Fruit fly (Drosophila melanogaster) whole organism, prepupa: ENCODE data around the gene Mst84B.
A peak's percentile ranks its signal among the peaks of the same experiment; 100 is the strongest.

Experiments used
- CG10631 ChIP-seq: fragments of 200-800 bp; sonication (Bioruptor generic); optimal IDR thresholded peaks from 2 replicates; lab custom pipeline; 2016; ENCODE audit warnings: missing biosample characterization, missing genetic modification characterization
- CG10669 ChIP-seq: fragments of 200-800 bp; sonication (Bioruptor generic); optimal IDR thresholded peaks from 3 replicates; lab custom pipeline; 2018; ENCODE audit warnings: missing biosample characterization, mild to moderate bottlenecking, missing genetic modification characterization, moderate library complexity
- CG16779 ChIP-seq: fragments of 200-800 bp; sonication (Bioruptor generic); optimal IDR thresholded peaks from 3 replicates; lab custom pipeline; 2017; ENCODE audit warnings: missing biosample characterization, mild to moderate bottlenecking, missing genetic modification characterization
- CG3032 ChIP-seq: fragments of 200-800 bp; optimal IDR thresholded peaks from 2 replicates; lab custom pipeline; 2019; ENCODE audit warnings: missing biosample characterization, mild to moderate bottlenecking, missing genetic modification characterization, moderate library complexity
- CG32006 ChIP-seq: fragments of 200-800 bp; sonication (Bioruptor generic); optimal IDR thresholded peaks from 3 replicates; lab custom pipeline; 2017; ENCODE audit warnings: missing biosample characterization, mild to moderate bottlenecking, missing genetic modification characterization
- CG34406 ChIP-seq: fragments of 200-800 bp; sonication (Bioruptor generic); optimal IDR thresholded peaks from 3 replicates; lab custom pipeline; 2016; ENCODE audit warnings: missing biosample characterization, missing genetic modification characterization
- CG4318 ChIP-seq: fragments of 200-800 bp; sonication (Bioruptor generic); optimal IDR thresholded peaks from 3 replicates; lab custom pipeline; 2017; ENCODE audit warnings: missing biosample characterization, mild to moderate bottlenecking, missing genetic modification characterization
- CG6276 ChIP-seq: fragments of 200-800 bp; sonication (Bioruptor generic); optimal IDR thresholded peaks from 2 replicates; lab custom pipeline; 2017; ENCODE audit warnings: missing biosample characterization, mild to moderate bottlenecking, missing genetic modification characterization
- CG6808 ChIP-seq: fragments of 200-800 bp; sonication (Bioruptor generic); optimal IDR thresholded peaks from 3 replicates; lab custom pipeline; 2017; ENCODE audit warnings: missing biosample characterization, missing genetic modification characterization, mild to moderate bottlenecking, moderate library complexity, missing genetic modification reagents
- CG6854 ChIP-seq: fragments of 200-800 bp; sonication (Bioruptor generic); optimal IDR thresholded peaks from 2 replicates; lab custom pipeline; 2017; ENCODE audit warnings: missing biosample characterization, mild to moderate bottlenecking, missing genetic modification characterization
- CG8632 ChIP-seq: fragments of 200-800 bp; sonication (Bioruptor generic); optimal IDR thresholded peaks from 3 replicates; lab custom pipeline; 2016; ENCODE audit warnings: missing biosample characterization, missing genetic modification characterization
- Eip75B ChIP-seq: fragments of 200-800 bp; sonication (Bioruptor generic); optimal IDR thresholded peaks from 3 replicates; lab custom pipeline; 2016; ENCODE audit warnings: missing biosample characterization, missing genetic modification characterization
- Eip78C ChIP-seq: fragments of 200-800 bp; sonication (Bioruptor generic); peaks from one replicate; lab custom pipeline; 2016; ENCODE audit warnings: missing biosample characterization, missing genetic modification characterization
- Eip93F ChIP-seq: fragments of 200-800 bp; sonication (Bioruptor generic); optimal IDR thresholded peaks from 2 replicates; lab custom pipeline; 2016; ENCODE audit warnings: missing biosample characterization, mild to moderate bottlenecking, missing genetic modification characterization
- Ets96B ChIP-seq: fragments of 200-800 bp; optimal IDR thresholded peaks from 2 replicates; lab custom pipeline; 2019; ENCODE audit warnings: missing biosample characterization, mild to moderate bottlenecking, missing genetic modification characterization, moderate library complexity
- Gug ChIP-seq: fragments of 200-800 bp; sonication (Bioruptor generic); IDR thresholded peaks from 2 replicates; pipeline ENCODE4 v1.3.6; 2022; ENCODE audit warnings: missing biosample characterization, missing genetic modification characterization
- Lpt ChIP-seq: fragments of 200-800 bp; sonication (Bioruptor generic); optimal IDR thresholded peaks from 3 replicates; lab custom pipeline; 2016; ENCODE audit warnings: missing biosample characterization, missing genetic modification characterization
- Met ChIP-seq: fragments of 200-800 bp; sonication (Bioruptor generic); optimal IDR thresholded peaks from 3 replicates; lab custom pipeline; 2016; ENCODE audit warnings: missing biosample characterization, missing genetic modification characterization
- Smox ChIP-seq: fragments of 200-800 bp; sonication (Bioruptor generic); optimal IDR thresholded peaks from 3 replicates; lab custom pipeline; 2016; ENCODE audit warnings: missing biosample characterization, missing genetic modification characterization
- Sox102F ChIP-seq: fragments of 200-800 bp; sonication (Bioruptor generic); optimal IDR thresholded peaks from 2 replicates; lab custom pipeline; 2016; ENCODE audit warnings: missing biosample characterization, mild to moderate bottlenecking, missing genetic modification characterization
- achi ChIP-seq: fragments of 200-800 bp; sonication (Bioruptor generic); optimal IDR thresholded peaks from 3 replicates; lab custom pipeline; 2016; ENCODE audit warnings: missing biosample characterization, missing genetic modification characterization
- acj6 ChIP-seq: fragments of 200-800 bp; sonication (Bioruptor generic); optimal IDR thresholded peaks from 3 replicates; lab custom pipeline; 2016; ENCODE audit warnings: missing biosample characterization, missing genetic modification characterization
- dsx ChIP-seq: fragments of 200-800 bp; optimal IDR thresholded peaks from 3 replicates; lab custom pipeline; 2019; ENCODE audit warnings: missing biosample characterization, mild to moderate bottlenecking, missing genetic modification characterization, moderate library complexity; ENCODE audit not compliant: poor library complexity, severe bottlenecking
- eg ChIP-seq: fragments of 200-800 bp; sonication (Bioruptor generic); IDR thresholded peaks from 3 replicates; pipeline ENCODE4 v1.3.6; 2022; ENCODE audit warnings: missing biosample characterization, missing genetic modification characterization
- fd59A ChIP-seq: fragments of 200-800 bp; sonication (Bioruptor generic); optimal IDR thresholded peaks from 2 replicates; lab custom pipeline; 2017; ENCODE audit warnings: missing biosample characterization, mild to moderate bottlenecking, missing genetic modification characterization, missing genetic modification reagents
- fd85E ChIP-seq: fragments of 200-800 bp; sonication (Bioruptor generic); optimal IDR thresholded peaks from 3 replicates; lab custom pipeline; 2016; ENCODE audit warnings: missing biosample characterization, missing genetic modification characterization
- fkh ChIP-seq: fragments of 200-800 bp; sonication (Bioruptor generic); optimal IDR thresholded peaks from 3 replicates; lab custom pipeline; 2017; ENCODE audit warnings: missing biosample characterization, mild to moderate bottlenecking, missing genetic modification characterization, moderate library complexity
- pdm3 ChIP-seq: fragments of 200-800 bp; sonication (Bioruptor generic); optimal IDR thresholded peaks from 3 replicates; lab custom pipeline; 2016; ENCODE audit warnings: missing biosample characterization, missing genetic modification characterization
- ss ChIP-seq, 2 experiments: fragments of 200-800 bp; sonication (Bioruptor generic); optimal IDR thresholded peaks; 2 replicates in 1 of 2; 3 replicates in 1 of 2; lab custom pipeline; 2017 to 2018; ENCODE audit warnings: mild to moderate bottlenecking in 2 of 2, missing biosample characterization in 2 of 2, missing genetic modification characterization in 2 of 2, moderate library complexity in 1 of 2
- svp ChIP-seq: fragments of 200-800 bp; sonication (Bioruptor generic); peaks from one replicate; lab custom pipeline; 2016; ENCODE audit warnings: missing biosample characterization, missing genetic modification characterization
- topi ChIP-seq: fragments of 200-800 bp; sonication (Bioruptor generic); optimal IDR thresholded peaks from 3 replicates; lab custom pipeline; 2016; ENCODE audit warnings: missing biosample characterization, missing genetic modification characterization
- vri ChIP-seq: fragments of 200-800 bp; sonication (Bioruptor generic); optimal IDR thresholded peaks from 3 replicates; lab custom pipeline; 2016; ENCODE audit warnings: missing biosample characterization, mild to moderate bottlenecking, missing genetic modification characterization

Gene Mst84B

DNA sequence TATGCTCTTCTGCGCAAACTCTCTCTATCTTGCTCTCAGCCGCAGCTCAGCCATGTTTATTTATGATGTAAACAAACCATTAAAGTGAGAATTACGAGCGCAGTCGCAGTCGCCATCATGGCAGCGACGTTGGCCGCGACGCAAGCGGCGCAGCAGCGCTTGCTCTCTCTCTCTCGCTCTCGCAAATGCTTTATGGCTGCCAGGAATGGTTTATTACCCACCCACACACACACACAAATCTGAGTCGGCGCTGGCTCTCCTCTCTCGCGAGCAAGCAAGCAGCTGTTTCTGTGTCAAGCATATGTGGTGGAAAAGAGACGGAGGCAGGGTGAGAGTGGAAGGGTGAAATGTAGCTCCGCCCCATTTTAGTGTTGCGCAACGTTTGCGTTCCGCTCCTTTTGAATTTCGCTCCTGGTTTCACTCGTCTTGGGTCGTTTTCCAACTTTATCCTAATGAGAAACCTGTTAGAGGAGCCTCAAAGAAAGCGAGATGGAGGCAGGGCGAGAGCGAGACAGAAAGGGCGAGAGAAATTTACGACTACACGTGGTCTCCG, 24.6 kb upstream of the Mst84B start (continued):
- no peak for TF ChIP-seq CG32006 (GFP tag; lab: Kevin White, UChicago)
- TF ChIP-seq pdm3 (GFP tag; lab: Kevin White, UChicago): peak; percentile 37
- peak; percentile 43 for TF ChIP-seq vri
- no peak for TF ChIP-seq fd59A (GFP tag; lab: Kevin White, UChicago)
- TF ChIP-seq, all 60 proteins: peak for 25

DNA sequence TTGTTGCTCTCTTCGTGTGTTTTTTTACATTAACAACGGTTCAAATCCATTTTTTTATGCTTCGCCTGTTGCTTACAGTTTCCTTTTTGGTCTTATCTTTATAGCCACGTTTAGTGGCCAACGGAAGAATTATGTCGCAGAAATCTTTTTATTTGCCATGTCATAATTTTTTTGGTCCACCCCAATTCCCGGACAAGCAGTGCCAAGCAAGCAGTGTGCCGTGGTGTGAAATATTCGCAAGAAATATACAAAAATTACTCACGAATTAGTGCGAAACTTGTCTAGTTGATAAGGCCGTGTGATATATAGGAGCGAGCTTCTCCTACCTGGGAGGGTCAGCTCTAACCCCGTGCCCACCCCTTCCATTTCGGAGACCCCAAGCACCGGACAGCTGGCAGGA, 21.1 kb upstream of the Mst84B start:
- TF ChIP-seq Met (GFP tag; lab: Kevin White, UChicago) (no peak), CG6854 (GFP tag; lab: Kevin White, UChicago) (no peak), fd59A (GFP tag; lab: Kevin White, UChicago) (no peak), Gug (GFP tag; lab: Robert Waterston, UW) (no peak), Smox (no peak), Sox102F (no peak)

dm6 chr3R:7044016-7044415, 18.0 kb upstream of the Mst84B start:
- TF ChIP-seq eg (GFP tag; lab: Robert Waterston, UW) (no peak), achi (no peak), CG10631 (GFP tag; lab: Kevin White, UChicago) (no peak), CG10669 (GFP tag; lab: Kevin White, UChicago) (no peak), Eip78C (GFP tag; lab: Kevin White, UChicago) (no peak), Lpt (GFP tag; lab: Kevin White, UChicago) (no peak), CG8632 (GFP tag; lab: Kevin White, UChicago) (no peak), dsx (GFP tag; lab: Kevin White, UChicago) (no peak)

dm6 chr3R:7052242-7052641, 9.7 kb upstream of the Mst84B start, which contains the start of gene Sodh1:
Sodh1 (plus strand) TSS chr3R:7052335.
- TF ChIP-seq CG3032 (tag; lab: Kevin White, UChicago) (no peak), fkh (no peak), CG6276 (GFP tag; lab: Kevin White, UChicago) (no peak), topi (GFP tag; lab: Kevin White, UChicago) (no peak), CG16779 (tag; lab: Kevin White, UChicago) (no peak), Eip93F (GFP tag; lab: Kevin White, UChicago) (no peak), Eip75B (GFP tag; lab: Kevin White, UChicago) (no peak)

dm6 chr3R:7054286-7054685, 7.7 kb upstream of the Mst84B start, which contains the start of gene CG1979:
CG1979 (plus strand) TSS chr3R:7054586.
- TF ChIP-seq Ets96B (no peak), ss (GFP tag; optimal IDR thresholded peaks at IDR 0.05; lab: Kevin White, UChicago) (no peak), Smox (no peak), CG8632 (GFP tag; lab: Kevin White, UChicago) (no peak), fd85E (GFP tag; lab: Kevin White, UChicago) (no peak), CG3032 (tag; lab: Kevin White, UChicago) (no peak), CG16779 (tag; lab: Kevin White, UChicago) (no peak), eg (GFP tag; lab: Robert Waterston, UW) (no peak), CG6808 (GFP tag; lab: Kevin White, UChicago) (no peak)

dm6 chr3R:7058017-7058416, 4.0 kb upstream of the Mst84B start:
- TF ChIP-seq ss (GFP tag; optimal IDR thresholded peaks at IDR 0.05; lab: Kevin White, UChicago) (no peak), CG4318 (GFP tag; lab: Kevin White, UChicago) (no peak), dsx (GFP tag; lab: Kevin White, UChicago) (no peak), Lpt (GFP tag; lab: Kevin White, UChicago) (no peak), CG34406 (GFP tag; lab: Kevin White, UChicago) (no peak), svp (GFP tag; lab: Kevin White, UChicago) (peak; percentile 86), Smox (no peak), acj6 (GFP tag; lab: Kevin White, UChicago) (no peak)
